Fruit fly (Drosophila melanogaster) whole organism, pupa: ENCODE measurements around the gene tfc.
A peak's percentile ranks its signal among the peaks of the same experiment; 100 is the strongest.

Experiments
- CG10348 ChIP-seq: fragments of 200-800 bp; sonication (Bioruptor generic); IDR thresholded peaks from 2 replicates; pipeline ENCODE4 v1.3.6; 2022; ENCODE audit warnings: missing biosample characterization, missing genetic modification characterization
- CG12605 ChIP-seq: fragments of 200-800 bp; sonication (Bioruptor generic); IDR thresholded peaks from 2 replicates; pipeline ENCODE4 v1.3.6; 2022; ENCODE audit warnings: missing biosample characterization, missing genetic modification characterization
- CG13204 ChIP-seq: fragments of 200-800 bp; sonication (Bioruptor generic); optimal IDR thresholded peaks from 2 replicates; lab custom pipeline; 2018; ENCODE audit warnings: missing biosample characterization, mild to moderate bottlenecking, missing genetic modification characterization, moderate library complexity
- CG14655 ChIP-seq: fragments of 200-800 bp; sonication (Bioruptor generic); optimal IDR thresholded peaks from 3 replicates; lab custom pipeline; 2017; ENCODE audit warnings: mild to moderate bottlenecking, missing biosample characterization, missing genetic modification reagents, missing genetic modification characterization
- CG15710 ChIP-seq: fragments of 200-800 bp; sonication (Bioruptor generic); optimal IDR thresholded peaks from 2 replicates; lab custom pipeline; 2018; ENCODE audit warnings: missing biosample characterization, mild to moderate bottlenecking, missing genetic modification characterization, moderate library complexity
- CG17806 ChIP-seq: fragments of 200-800 bp; sonication (Bioruptor generic); optimal IDR thresholded peaks from 2 replicates; lab custom pipeline; 2018; ENCODE audit warnings: missing biosample characterization, mild to moderate bottlenecking, missing genetic modification characterization, moderate library complexity
- CG32121 ChIP-seq: fragments of 200-800 bp; sonication (Bioruptor generic); IDR thresholded peaks from 2 replicates; pipeline ENCODE4 v1.3.6; 2022; ENCODE audit warnings: missing biosample characterization, missing genetic modification characterization
- CG34367 ChIP-seq: fragments of 200-800 bp; sonication (Bioruptor generic); optimal IDR thresholded peaks from 2 replicates; lab custom pipeline; 2018; ENCODE audit warnings: missing biosample characterization, mild to moderate bottlenecking, missing genetic modification characterization
- CG4496 ChIP-seq: fragments of 200-800 bp; sonication (Bioruptor generic); IDR thresholded peaks from 3 replicates; pipeline ENCODE4 v1.3.6; 2022; ENCODE audit warnings: missing biosample characterization, missing genetic modification characterization
- CG8159 ChIP-seq: fragments of 200-800 bp; sonication (Bioruptor generic); optimal IDR thresholded peaks from 3 replicates; lab custom pipeline; 2018; ENCODE audit warnings: missing biosample characterization, mild to moderate bottlenecking, missing genetic modification characterization, moderate library complexity
- CG8301 ChIP-seq: fragments of 200-800 bp; sonication (Bioruptor generic); optimal IDR thresholded peaks from 2 replicates; lab custom pipeline; 2018; ENCODE audit warnings: missing biosample characterization, mild to moderate bottlenecking, missing genetic modification characterization
- CG9948 ChIP-seq: fragments of 200-800 bp; sonication (Bioruptor generic); optimal IDR thresholded peaks from 2 replicates; lab custom pipeline; 2018; ENCODE audit warnings: missing biosample characterization, mild to moderate bottlenecking, missing genetic modification characterization, moderate library complexity
- D1 ChIP-seq: fragments of 200-800 bp; sonication (Bioruptor generic); optimal IDR thresholded peaks from 2 replicates; lab custom pipeline; 2018; ENCODE audit warnings: missing biosample characterization, mild to moderate bottlenecking, missing genetic modification characterization, moderate library complexity
- EcR ChIP-seq: fragments of 200-800 bp; sonication (Bioruptor generic); optimal IDR thresholded peaks from 3 replicates; lab custom pipeline; 2019; ENCODE audit warnings: missing biosample characterization, missing genetic modification characterization, mild to moderate bottlenecking, moderate library complexity, missing genetic modification reagents
- Ets98B ChIP-seq: fragments of 200-800 bp; sonication (Bioruptor generic); IDR thresholded peaks from 2 replicates; pipeline ENCODE4 v1.3.6; 2022; ENCODE audit warnings: missing biosample characterization, missing genetic modification characterization
- Pif1A ChIP-seq: fragments of 200-800 bp; sonication (Bioruptor generic); optimal IDR thresholded peaks from 3 replicates; lab custom pipeline; 2016; ENCODE audit warnings: missing biosample characterization, missing genetic modification characterization
- Pif1B ChIP-seq: fragments of 200-800 bp; sonication (Bioruptor generic); optimal IDR thresholded peaks from 3 replicates; lab custom pipeline; 2016; ENCODE audit warnings: missing biosample characterization, missing genetic modification characterization
- Snoo ChIP-seq: fragments of 200-800 bp; sonication (Bioruptor generic); optimal IDR thresholded peaks from 3 replicates; lab custom pipeline; 2017; ENCODE audit warnings: missing biosample characterization, mild to moderate bottlenecking, missing genetic modification characterization, inconsistent platforms
- fd96Ca ChIP-seq: fragments of 200-800 bp; sonication (Bioruptor generic); IDR thresholded peaks from 3 replicates; pipeline ENCODE4 v1.3.6; 2022; ENCODE audit warnings: missing biosample characterization, missing genetic modification characterization
- gl ChIP-seq: fragments of 200-800 bp; sonication (Bioruptor generic); optimal IDR thresholded peaks from 2 replicates; lab custom pipeline; 2018; ENCODE audit warnings: missing biosample characterization, mild to moderate bottlenecking, missing genetic modification characterization
- rn ChIP-seq: fragments of 200-800 bp; sonication (Bioruptor generic); IDR thresholded peaks from 2 replicates; pipeline ENCODE4 v1.3.6; 2022; ENCODE audit warnings: missing biosample characterization, missing genetic modification characterization

tfc gene

DNA sequence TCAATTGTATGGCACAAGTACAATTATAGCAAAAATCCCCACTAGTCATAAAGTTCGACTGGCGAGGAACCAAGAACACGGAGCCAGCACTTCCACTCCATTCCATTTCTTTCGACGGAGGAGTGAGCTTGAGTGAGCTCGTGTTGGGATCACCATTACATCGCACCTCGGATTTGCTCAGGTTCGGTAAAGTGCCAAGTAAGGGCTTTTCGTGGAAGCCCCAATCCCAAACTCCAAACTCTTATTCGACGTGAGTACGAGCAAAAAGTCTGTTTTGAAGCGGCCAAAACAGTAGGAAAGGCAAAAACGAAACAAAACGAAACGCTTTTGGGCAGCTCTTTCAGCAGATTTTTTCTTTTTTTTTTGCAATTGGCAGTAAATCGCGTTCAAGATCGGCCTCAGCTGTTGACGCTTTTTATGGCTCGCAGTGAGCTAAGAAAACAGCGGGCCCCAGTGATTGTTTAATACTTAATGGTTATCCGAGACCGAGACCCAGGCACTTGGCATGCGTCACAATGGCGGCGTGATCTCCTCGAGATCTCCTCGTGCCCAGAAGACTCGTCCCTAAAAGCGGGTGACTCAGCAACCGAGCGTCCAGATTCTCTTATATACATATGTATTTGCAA, 64.8 kb downstream of the tfc start:
- TF ChIP-seq CG34367: no peak
- peak; percentile 53 for TF ChIP-seq EcR (GFP tag; lab: Kevin White, UChicago)
- TF ChIP-seq CG4496 (GFP tag; lab: Robert Waterston, UW): peak; percentile 40; the same call in 1 of the 3 replicates
- TF ChIP-seq Snoo: peak; percentile 24
- peak; percentile 52 for TF ChIP-seq gl (tag; lab: Kevin White, UChicago)
- TF ChIP-seq CG12605: 0 out of 2 replicates have a peak, but pooled peaks have one; percentile 16
- 0 out of 3 replicates have a peak, but pooled peaks have one; percentile 6 for TF ChIP-seq fd96Ca
- peak; percentile 18; the same call in 1 of the 2 replicates for TF ChIP-seq Ets98B (GFP tag; lab: Robert Waterston, UW)
- no peak for TF ChIP-seq Pif1B
- no peak for TF ChIP-seq CG8159 (tag; lab: Kevin White, UChicago)

DNA sequence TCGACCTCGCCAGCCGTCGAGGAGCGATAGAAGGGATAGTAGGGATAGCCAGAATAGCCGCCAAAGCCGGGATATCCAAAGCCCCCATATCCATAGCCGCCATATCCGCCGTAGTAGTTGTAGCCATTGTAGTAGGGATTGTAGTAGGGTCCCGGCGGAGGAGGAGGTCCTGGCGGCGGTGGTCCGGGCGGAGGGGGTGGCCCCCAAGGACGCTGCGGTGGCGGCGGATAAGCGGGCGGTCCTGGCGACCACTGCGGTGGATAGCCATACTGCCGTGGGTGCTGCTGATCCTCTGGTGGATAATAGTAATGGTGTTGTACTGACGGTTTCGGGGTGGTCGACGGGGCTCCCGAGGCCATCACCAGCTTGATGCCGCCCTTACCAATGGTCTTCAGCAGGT, 65.9 kb downstream of the tfc start:
- no peak for TF ChIP-seq CG4496 (GFP tag; lab: Robert Waterston, UW)
- TF ChIP-seq CG17806 (tag; lab: Kevin White, UChicago): no peak
- no peak for TF ChIP-seq D1 (tag; lab: Kevin White, UChicago)
- no peak for TF ChIP-seq CG14655 (GFP tag; lab: Kevin White, UChicago)
- no peak for TF ChIP-seq CG8301 (tag; lab: Kevin White, UChicago)
- TF ChIP-seq CG10348 (GFP tag; lab: Robert Waterston, UW): no peak
- TF ChIP-seq EcR (GFP tag; lab: Kevin White, UChicago): no peak
- no peak for TF ChIP-seq Pif1B
- TF ChIP-seq CG12605: no peak
- TF ChIP-seq, all 21 proteins: peak for 0

DNA sequence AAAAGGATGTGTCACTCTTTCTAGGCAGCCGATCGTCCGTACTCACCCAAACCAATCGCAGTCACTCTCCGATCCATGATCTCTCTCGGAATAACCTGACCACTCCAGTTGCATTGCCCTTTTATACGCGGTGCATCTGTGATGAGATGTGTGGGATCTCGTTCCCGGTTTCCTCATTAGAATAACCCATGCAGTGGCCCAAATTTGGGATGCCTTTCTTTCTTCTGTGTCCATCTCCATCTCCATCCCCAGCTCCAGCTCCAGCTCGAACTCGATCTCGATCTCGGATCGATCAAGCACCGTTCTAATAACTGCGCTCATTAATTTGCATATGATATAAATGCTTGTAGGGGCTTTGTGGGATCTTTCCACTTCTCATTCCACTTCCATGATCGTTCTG, 66.5 kb downstream of the tfc start, which contains the start of gene CG9184:
TSS of gene CG9184 (minus strand) at position 101 of the 400 bp plus-strand sequence.
- TF ChIP-seq CG10348 (GFP tag; lab: Robert Waterston, UW) (no peak), CG4496 (GFP tag; lab: Robert Waterston, UW) (no peak), CG9948 (tag; lab: Kevin White, UChicago) (no peak), CG12605 (no peak), CG13204 (GFP tag; lab: Kevin White, UChicago) (no peak), CG17806 (tag; lab: Kevin White, UChicago) (no peak), CG14655 (GFP tag; lab: Kevin White, UChicago) (no peak), EcR (GFP tag; lab: Kevin White, UChicago) (no peak), gl (tag; lab: Kevin White, UChicago) (no peak), Pif1B (no peak), Snoo (no peak), CG8159 (tag; lab: Kevin White, UChicago) (no peak), Ets98B (GFP tag; lab: Robert Waterston, UW) (no peak), CG8301 (tag; lab: Kevin White, UChicago) (no peak), CG34367 (no peak), fd96Ca (no peak), CG32121 (GFP tag; lab: Robert Waterston, UW) (no peak), rn (no peak), CG15710 (tag; lab: Kevin White, UChicago) (no peak), Pif1A (no peak)
- TF ChIP-seq, all 21 proteins: peak for 0

DNA sequence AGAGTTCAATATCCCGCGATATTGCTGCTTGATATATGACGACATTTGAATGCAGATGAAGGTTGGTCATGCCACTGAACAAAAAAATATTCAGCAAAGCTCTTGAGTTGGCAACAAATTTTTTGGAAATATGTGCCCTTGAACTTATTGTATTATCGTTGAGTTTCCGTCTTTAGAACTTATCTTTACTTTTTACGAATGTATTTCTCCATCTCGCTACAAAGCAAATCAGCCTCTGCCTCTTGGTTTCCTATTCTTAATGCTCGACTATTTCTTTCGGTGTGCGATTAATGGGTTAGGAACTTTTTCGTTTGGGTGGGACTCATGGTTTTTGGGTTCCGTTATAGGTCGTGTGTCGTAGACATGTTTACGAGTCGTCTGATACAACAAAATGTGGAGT, 66.9 kb downstream of the tfc start:
- 0 out of 3 replicates have a peak, but pooled peaks have one; percentile 18 for TF ChIP-seq CG4496 (GFP tag; lab: Robert Waterston, UW)
- peak; percentile 23 for TF ChIP-seq CG17806 (tag; lab: Kevin White, UChicago)
- 0 out of 3 replicates have a peak, but pooled peaks have one; percentile 7 for TF ChIP-seq fd96Ca
- TF ChIP-seq CG15710 (tag; lab: Kevin White, UChicago): peak; percentile 9
- no peak for TF ChIP-seq CG8301 (tag; lab: Kevin White, UChicago)
- TF ChIP-seq CG9948 (tag; lab: Kevin White, UChicago): peak; percentile 14
- no peak for TF ChIP-seq gl (tag; lab: Kevin White, UChicago)
